Worm (Caenorhabditis elegans) whole organism, mixed stage, embryonic: ENCODE measurements around the gene pes-23.

ENCODE experiments used
- M03D4.4 ChIP-seq: sonication (generic microtip); optimal IDR thresholded peaks from 2 replicates; lab custom pipeline; 2017; ENCODE audit warnings: mild to moderate bottlenecking, missing genetic modification characterization, missing compliant biosample characterization
- bed-3 ChIP-seq: fragments of 200-800 bp; sonication (Bioruptor generic); optimal IDR thresholded peaks from 3 replicates; lab custom pipeline; 2018; ENCODE audit warnings: mild to moderate bottlenecking, missing genetic modification characterization, moderate library complexity, missing compliant biosample characterization
- blmp-1 ChIP-seq: fragments of 150-350 bp; optimal IDR thresholded peaks from 2 replicates; lab custom pipeline; 2014; ENCODE audit warnings: missing biosample characterization, missing genetic modification characterization
- ceh-43 ChIP-seq: fragments of 200-800 bp; sonication (Bioruptor generic); optimal IDR thresholded peaks from 2 replicates; lab custom pipeline; 2018; ENCODE audit warnings: mild to moderate bottlenecking, missing genetic modification characterization, moderate library complexity, missing compliant biosample characterization
- ceh-83 ChIP-seq: fragments of 200-800 bp; sonication (Bioruptor generic); optimal IDR thresholded peaks from 2 replicates; lab custom pipeline; 2018; ENCODE audit warnings: mild to moderate bottlenecking, missing genetic modification characterization, missing compliant biosample characterization
- ces-1 ChIP-seq: fragments of 150-350 bp; optimal IDR thresholded peaks from 2 replicates; lab custom pipeline; 2014; ENCODE audit warnings: missing biosample characterization, missing genetic modification reagents, missing genetic modification characterization
- cnd-1 ChIP-seq: fragments of 200-800 bp; sonication (Bioruptor generic); optimal IDR thresholded peaks from 2 replicates; lab custom pipeline; 2018; ENCODE audit warnings: mild to moderate bottlenecking, missing genetic modification characterization, missing compliant biosample characterization
- drap-1 ChIP-seq: fragments of 200-800 bp; sonication (Bioruptor generic); optimal IDR thresholded peaks from 3 replicates; lab custom pipeline; 2018; ENCODE audit warnings: mild to moderate bottlenecking, missing genetic modification characterization, missing compliant biosample characterization
- elt-1 ChIP-seq: sonication (generic microtip); optimal IDR thresholded peaks from 2 replicates; lab custom pipeline; 2017; ENCODE audit warnings: missing genetic modification characterization, mild to moderate bottlenecking, missing compliant biosample characterization, antibody characterized with exemption, moderate library complexity, borderline replicate concordance; ENCODE audit not compliant: insufficient read depth
- elt-3 ChIP-seq: fragments of 150-350 bp; optimal IDR thresholded peaks from 2 replicates; lab custom pipeline; 2014; ENCODE audit warnings: missing biosample characterization, missing genetic modification characterization
- flh-1 ChIP-seq: fragments of 200-800 bp; sonication (Bioruptor generic); optimal IDR thresholded peaks from 2 replicates; lab custom pipeline; 2018; ENCODE audit warnings: mild to moderate bottlenecking, missing genetic modification characterization, moderate library complexity, missing compliant biosample characterization
- ham-2 ChIP-seq: fragments of 200-800 bp; sonication (Bioruptor generic); optimal IDR thresholded peaks from 2 replicates; lab custom pipeline; 2018; ENCODE audit warnings: mild to moderate bottlenecking, missing genetic modification characterization, missing compliant biosample characterization
- hlh-1 ChIP-seq: fragments of 150-350 bp; optimal IDR thresholded peaks from 2 replicates; lab custom pipeline; 2014; ENCODE audit warnings: missing biosample characterization, missing genetic modification reagents, missing genetic modification characterization
- lin-13 ChIP-seq: fragments of 150-350 bp; optimal IDR thresholded peaks from 2 replicates; lab custom pipeline; 2014; ENCODE audit warnings: missing biosample characterization, missing genetic modification characterization
- lin-32 ChIP-seq: fragments of 200-800 bp; sonication (Bioruptor generic); optimal IDR thresholded peaks from 2 replicates; lab custom pipeline; 2018; ENCODE audit warnings: mild to moderate bottlenecking, missing genetic modification characterization, missing compliant biosample characterization
- lsy-2 ChIP-seq: fragments of 150-350 bp; optimal IDR thresholded peaks from 2 replicates; lab custom pipeline; 2014; ENCODE audit warnings: missing biosample characterization, missing genetic modification characterization
- mep-1 ChIP-seq: fragments of 150-350 bp; optimal IDR thresholded peaks from 2 replicates; lab custom pipeline; 2017; ENCODE audit warnings: missing biosample characterization, missing genetic modification reagents, missing genetic modification characterization, inconsistent platforms
- mls-2 ChIP-seq: sonication (generic microtip); optimal IDR thresholded peaks from 2 replicates; lab custom pipeline; 2016; ENCODE audit warnings: mild to moderate bottlenecking, missing genetic modification characterization, moderate library complexity, missing compliant biosample characterization
- nhr-12 ChIP-seq: fragments of 150-350 bp; optimal IDR thresholded peaks from 2 replicates; lab custom pipeline; 2014; ENCODE audit warnings: missing biosample characterization, missing genetic modification characterization
- nhr-2 ChIP-seq: fragments of 150-350 bp; optimal IDR thresholded peaks from 2 replicates; lab custom pipeline; 2014; ENCODE audit warnings: missing biosample characterization, missing genetic modification characterization
- nhr-237 ChIP-seq: fragments of 150-350 bp; optimal IDR thresholded peaks from 2 replicates; lab custom pipeline; 2014; ENCODE audit warnings: missing biosample characterization, missing genetic modification characterization
- nhr-28 ChIP-seq: fragments of 150-350 bp; optimal IDR thresholded peaks from 2 replicates; lab custom pipeline; 2014; ENCODE audit warnings: missing biosample characterization, missing genetic modification characterization
- nhr-76 ChIP-seq: sonication (generic microtip); optimal IDR thresholded peaks from 2 replicates; lab custom pipeline; 2017; ENCODE audit warnings: missing biosample characterization, missing genetic modification characterization
- pha-4 ChIP-seq: fragments of 150-350 bp; optimal IDR thresholded peaks from 2 replicates; lab custom pipeline; 2018; ENCODE audit warnings: missing biosample characterization, missing genetic modification reagents, missing genetic modification characterization
- sem-2 ChIP-seq: fragments of 200-800 bp; sonication (Bioruptor generic); optimal IDR thresholded peaks from 2 replicates; lab custom pipeline; 2018; ENCODE audit warnings: mild to moderate bottlenecking, missing genetic modification characterization, missing compliant biosample characterization
- snpc-4 ChIP-seq: fragments of 150-350 bp; optimal IDR thresholded peaks from 2 replicates; lab custom pipeline; 2014; ENCODE audit warnings: missing biosample characterization, missing genetic modification characterization
- sptf-1 ChIP-seq: sonication (generic microtip); optimal IDR thresholded peaks from 2 replicates; lab custom pipeline; 2017; ENCODE audit warnings: mild to moderate bottlenecking, missing genetic modification characterization, moderate library complexity, missing compliant biosample characterization
- tbx-8 ChIP-seq: fragments of 200-800 bp; sonication (Bioruptor generic); optimal IDR thresholded peaks from 2 replicates; lab custom pipeline; 2018; ENCODE audit warnings: mild to moderate bottlenecking, missing genetic modification characterization, moderate library complexity, missing compliant biosample characterization
- unc-120 ChIP-seq: sonication (generic microtip); optimal IDR thresholded peaks from 2 replicates; lab custom pipeline; 2017; ENCODE audit warnings: missing genetic modification characterization, missing compliant biosample characterization; ENCODE audit not compliant: poor library complexity, severe bottlenecking
- unc-39 ChIP-seq: fragments of 150-350 bp; optimal IDR thresholded peaks from 2 replicates; lab custom pipeline; 2014; ENCODE audit warnings: missing biosample characterization, missing genetic modification characterization
- unc-62 ChIP-seq: fragments of 150-350 bp; optimal IDR thresholded peaks from 2 replicates; lab custom pipeline; 2014; ENCODE audit warnings: missing biosample characterization, missing genetic modification reagents, missing genetic modification characterization
- zip-8 ChIP-seq: fragments of 150-350 bp; optimal IDR thresholded peaks from 2 replicates; lab custom pipeline; 2014; ENCODE audit warnings: missing biosample characterization, missing genetic modification characterization

Gene pes-23

ce11 chrX:6935430-6935829 lies 34.3 kb downstream of the pes-23 start, which contains the start of gene C16E9.2:
Gene C16E9.2, plus strand, starts transcription at chrX:6935730.
- no peak for TF ChIP-seq M03D4.4 (tag; lab: Kevin White, UChicago)
- no peak for TF ChIP-seq snpc-4 (tag; lab: Kevin White, UChicago)
- TF ChIP-seq nhr-237 (tag; lab: Kevin White, UChicago) = no peak
- no peak for TF ChIP-seq ces-1
- TF ChIP-seq zip-8 = no peak
- TF ChIP-seq blmp-1 (tag; lab: Kevin White, UChicago) = no peak
- TF ChIP-seq lin-32 = no peak
- TF ChIP-seq ham-2 = no peak
- no peak for TF ChIP-seq lsy-2
- TF ChIP-seq cnd-1 (tag; lab: Kevin White, UChicago) = no peak
- no peak for TF ChIP-seq ceh-83 (GFP tag; lab: Kevin White, UChicago)
- TF ChIP-seq elt-1 (tag; lab: Kevin White, UChicago) = no peak
- TF ChIP-seq hlh-1 (tag; lab: Kevin White, UChicago) = no peak
- no peak for TF ChIP-seq nhr-76

DNA sequence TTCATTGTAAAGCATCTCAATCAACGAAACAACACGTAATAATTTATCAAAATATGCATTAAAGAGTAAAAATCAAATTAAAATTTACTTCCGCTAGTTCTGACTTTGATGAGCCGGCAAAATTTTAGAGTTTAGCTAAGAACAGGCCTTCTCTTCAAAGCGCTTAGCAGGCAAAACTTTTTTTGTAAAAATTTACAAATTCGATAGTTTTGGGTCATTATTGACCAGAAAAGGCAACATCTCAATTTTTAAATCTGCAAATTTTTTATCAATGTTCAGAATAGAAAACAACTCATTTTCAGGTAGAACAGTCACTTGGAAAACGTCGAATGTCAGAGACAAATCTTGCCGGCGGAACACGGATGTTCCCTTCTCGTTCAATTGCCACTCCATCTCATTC lies 36.6 kb downstream of the pes-23 start:
- TF ChIP-seq ceh-43 (GFP tag; lab: Kevin White, UChicago) = no peak
- no peak for TF ChIP-seq nhr-2 (tag; lab: Kevin White, UChicago)
- no peak for TF ChIP-seq nhr-237 (tag; lab: Kevin White, UChicago)
- TF ChIP-seq bed-3 (GFP tag; lab: Kevin White, UChicago) = no peak
- TF ChIP-seq zip-8 = no peak
- TF ChIP-seq, all 35 proteins: peak for 0

- TF ChIP-seq elt-3 (tag; lab: Kevin White, UChicago) (no peak), ces-1 (no peak), ceh-83 (GFP tag; lab: Kevin White, UChicago) (no peak), lin-32 (no peak), unc-62 (GFP tag; lab: Kevin White, UChicago) (no peak), sem-2 (no peak), cnd-1 (tag; lab: Kevin White, UChicago) (no peak), snpc-4 (tag; lab: Kevin White, UChicago) (no peak), nhr-76 (no peak), zip-8 (no peak), unc-39 (no peak), ham-2 (no peak), mls-2 (no peak), nhr-237 (tag; lab: Kevin White, UChicago) (no peak), unc-120 (tag; lab: Kevin White, UChicago) (no peak)
Measured at ce11 chrX:6939917-6940316, 38.7 kb downstream of the pes-23 start, which contains the start of gene C16E9.1. Gene C16E9.1, plus strand, starts transcription at chrX:6940217.

- TF ChIP-seq hlh-1 (tag; lab: Kevin White, UChicago) (no peak), ham-2 (no peak), sptf-1 (tag; lab: Kevin White, UChicago) (no peak), lsy-2 (no peak), bed-3 (GFP tag; lab: Kevin White, UChicago) (no peak), pha-4 (no peak), ces-1 (no peak), nhr-12 (tag; lab: Kevin White, UChicago) (no peak), lin-13 (no peak)
Measured at ce11 chrX:6940775-6941174, 39.6 kb downstream of the pes-23 start.

ce11 chrX:6941711-6942110 lies 40.5 kb downstream of the pes-23 start:
- TF ChIP-seq ces-1 = no peak
- no peak for TF ChIP-seq lsy-2
- no peak for TF ChIP-seq unc-62 (GFP tag; lab: Kevin White, UChicago)
- TF ChIP-seq unc-120 (tag; lab: Kevin White, UChicago) = no peak
- TF ChIP-seq mep-1 = no peak
- TF ChIP-seq sptf-1 (tag; lab: Kevin White, UChicago) = no peak
- TF ChIP-seq ceh-43 (GFP tag; lab: Kevin White, UChicago) = no peak
- TF ChIP-seq unc-39 = no peak
- TF ChIP-seq mls-2 = no peak
- no peak for TF ChIP-seq lin-13
- TF ChIP-seq snpc-4 (tag; lab: Kevin White, UChicago) = no peak
- TF ChIP-seq nhr-76 = no peak
- no peak for TF ChIP-seq M03D4.4 (tag; lab: Kevin White, UChicago)
- TF ChIP-seq blmp-1 (tag; lab: Kevin White, UChicago) = no peak
- no peak for TF ChIP-seq drap-1

ce11 chrX:6946789-6947188 lies 45.6 kb downstream of the pes-23 start:
- TF ChIP-seq tbx-8 (GFP tag; lab: Kevin White, UChicago) = no peak
- no peak for TF ChIP-seq ceh-83 (GFP tag; lab: Kevin White, UChicago)
- no peak for TF ChIP-seq hlh-1 (tag; lab: Kevin White, UChicago)
- no peak for TF ChIP-seq nhr-28 (tag; lab: Kevin White, UChicago)
- TF ChIP-seq ceh-43 (GFP tag; lab: Kevin White, UChicago) = no peak
- TF ChIP-seq unc-39 = no peak
- TF ChIP-seq nhr-2 (tag; lab: Kevin White, UChicago) = no peak
- no peak for TF ChIP-seq lin-13
- TF ChIP-seq flh-1 (GFP tag; lab: Kevin White, UChicago) = no peak
- TF ChIP-seq unc-120 (tag; lab: Kevin White, UChicago) = no peak
- TF ChIP-seq lin-32 = no peak
